Fruit fly (Drosophila melanogaster) whole organism, embryonic: Measurements from ENCODE around the gene CG31855.

Experiments used
- BEAF-32 ChIP-seq: fragments of 200-800 bp; sonication (Bioruptor generic); optimal IDR thresholded peaks from 3 replicates; lab custom pipeline; 2017; ENCODE audit warnings: missing biosample characterization, missing genetic modification characterization, mild to moderate bottlenecking, moderate library complexity, missing genetic modification reagents
- CG11504 ChIP-seq: fragments of 200-800 bp; sonication (Bioruptor generic); optimal IDR thresholded peaks from 3 replicates; lab custom pipeline; 2019; ENCODE audit warnings: missing biosample characterization, mild to moderate bottlenecking, missing genetic modification characterization, moderate library complexity
- CG11695 ChIP-seq: fragments of 200-800 bp; sonication (Bioruptor generic); IDR thresholded peaks from 3 replicates; pipeline ENCODE4 v1.3.6; 2022; ENCODE audit warnings: missing biosample characterization, missing genetic modification characterization
- CG14860 ChIP-seq: fragments of 200-800 bp; sonication (Bioruptor generic); IDR thresholded peaks from 3 replicates; pipeline ENCODE4 v1.3.6; 2022; ENCODE audit warnings: missing biosample characterization, missing genetic modification characterization; ENCODE audit not compliant: partially characterized antibody
- CG15011 ChIP-seq: fragments of 200-800 bp; sonication (Bioruptor generic); optimal IDR thresholded peaks from 3 replicates; lab custom pipeline; 2018; ENCODE audit warnings: missing biosample characterization, mild to moderate bottlenecking, missing genetic modification characterization
- CG15479 ChIP-seq: fragments of 200-800 bp; sonication (Bioruptor generic); optimal IDR thresholded peaks from 3 replicates; lab custom pipeline; 2019; ENCODE audit warnings: missing biosample characterization, mild to moderate bottlenecking, missing genetic modification characterization, moderate library complexity
- CG30403 ChIP-seq: fragments of 200-800 bp; sonication (Bioruptor generic); optimal IDR thresholded peaks from 3 replicates; lab custom pipeline; 2016; ENCODE audit warnings: missing biosample characterization, missing genetic modification characterization
- CG34376 ChIP-seq: fragments of 200-800 bp; sonication (Bioruptor generic); optimal IDR thresholded peaks from 2 replicates; lab custom pipeline; 2018; ENCODE audit warnings: missing biosample characterization, mild to moderate bottlenecking, missing genetic modification characterization
- CG6654 ChIP-seq: fragments of 200-800 bp; sonication (Bioruptor generic); optimal IDR thresholded peaks from 2 replicates; lab custom pipeline; 2017; ENCODE audit warnings: missing biosample characterization, mild to moderate bottlenecking, missing genetic modification characterization
- CG6791 ChIP-seq: fragments of 200-800 bp; sonication (Bioruptor generic); IDR thresholded peaks from 3 replicates; pipeline ENCODE4 v1.3.6; 2022; ENCODE audit warnings: missing biosample characterization, missing genetic modification characterization; ENCODE audit not compliant: partially characterized antibody
- CG9215 ChIP-seq: fragments of 200-800 bp; sonication (Bioruptor generic); IDR thresholded peaks from 2 replicates; pipeline ENCODE4 v1.3.6; 2022; ENCODE audit warnings: missing biosample characterization, missing genetic modification characterization
- CG9817 ChIP-seq: fragments of 200-800 bp; sonication (Bioruptor generic); optimal IDR thresholded peaks from 2 replicates; lab custom pipeline; 2018; ENCODE audit warnings: missing biosample characterization, mild to moderate bottlenecking, missing genetic modification characterization, moderate library complexity
- HHEX ChIP-seq: fragments of 200-800 bp; sonication (Bioruptor generic); optimal IDR thresholded peaks from 3 replicates; lab custom pipeline; 2017; ENCODE audit warnings: missing biosample characterization, mild to moderate bottlenecking, missing genetic modification characterization, missing genetic modification reagents
- Hr39 ChIP-seq: fragments of >200 bp; optimal IDR thresholded peaks from 2 replicates; lab custom pipeline; 2017
- Myb ChIP-seq: fragments of 200-800 bp; sonication (Bioruptor generic); optimal IDR thresholded peaks from 2 replicates; lab custom pipeline; 2016; ENCODE audit warnings: missing biosample characterization, missing genetic modification characterization
- NFAT ChIP-seq: fragments of 200-800 bp; sonication (Bioruptor generic); IDR thresholded peaks from 2 replicates; pipeline ENCODE4 v1.3.6; 2022; ENCODE audit warnings: missing biosample characterization, missing genetic modification characterization
- Nf-YA ChIP-seq: fragments of 200-800 bp; sonication (Bioruptor generic); IDR thresholded peaks from 2 replicates; pipeline ENCODE4 v1.3.6; 2022; ENCODE audit warnings: missing biosample characterization, missing genetic modification characterization
- Oli ChIP-seq: fragments of 200-800 bp; sonication (Bioruptor generic); optimal IDR thresholded peaks from 2 replicates; lab custom pipeline; 2018; ENCODE audit warnings: missing biosample characterization, mild to moderate bottlenecking, missing genetic modification characterization, moderate library complexity
- Poxn ChIP-seq: fragments of 200-800 bp; sonication (Bioruptor generic); IDR thresholded peaks from 2 replicates; pipeline ENCODE4 v1.3.6; 2022; ENCODE audit warnings: missing biosample characterization, missing genetic modification characterization
- Trl ChIP-seq, 3 experiments: fragments of >200 bp in 2 of 3; fragments of 200-800 bp in 1 of 3; sonication (Bioruptor generic) in 1 of 3; optimal IDR thresholded peaks; 2 replicates in 1 of 3; 3 replicates in 2 of 3; lab custom pipeline; 2016 to 2017; ENCODE audit warnings: missing biosample characterization in 1 of 3, missing genetic modification characterization in 1 of 3
- crp ChIP-seq, 2 experiments: fragments of 200-800 bp; sonication (Bioruptor generic); optimal IDR thresholded peaks; 2 replicates in 1 of 2; 3 replicates in 1 of 2; lab custom pipeline; 2017; ENCODE audit warnings: missing biosample characterization in 2 of 2, missing genetic modification characterization in 2 of 2, mild to moderate bottlenecking in 1 of 2, moderate library complexity in 1 of 2
- dmrt99B ChIP-seq: fragments of 200-800 bp; sonication (Bioruptor generic); optimal IDR thresholded peaks from 2 replicates; lab custom pipeline; 2018; ENCODE audit warnings: missing biosample characterization, mild to moderate bottlenecking, missing genetic modification characterization, moderate library complexity
- ewg ChIP-seq: fragments of 200-800 bp; sonication (Bioruptor generic); optimal IDR thresholded peaks from 3 replicates; lab custom pipeline; 2017; ENCODE audit warnings: mild to moderate bottlenecking, missing biosample characterization, missing genetic modification reagents, missing genetic modification characterization
- maf-S ChIP-seq: fragments of 200-800 bp; sonication (Bioruptor generic); optimal IDR thresholded peaks from 2 replicates; lab custom pipeline; 2016; ENCODE audit warnings: missing biosample characterization, missing genetic modification characterization
- nerfin-1 ChIP-seq: fragments of 200-800 bp; sonication (Bioruptor generic); optimal IDR thresholded peaks from 3 replicates; lab custom pipeline; 2019; ENCODE audit warnings: missing biosample characterization, mild to moderate bottlenecking, missing genetic modification characterization, moderate library complexity
- onecut ChIP-seq: fragments of 200-800 bp; sonication (Bioruptor generic); IDR thresholded peaks from 2 replicates; pipeline ENCODE4 v1.3.6; 2022; ENCODE audit warnings: missing biosample characterization, missing genetic modification characterization
- sisA ChIP-seq: fragments of 200-800 bp; sonication (Bioruptor generic); IDR thresholded peaks from 2 replicates; pipeline ENCODE4 v1.3.6; 2022; ENCODE audit warnings: missing biosample characterization, missing genetic modification characterization
- slp2 ChIP-seq: fragments of 200-800 bp; sonication (Bioruptor generic); optimal IDR thresholded peaks from 2 replicates; lab custom pipeline; 2016; ENCODE audit warnings: missing biosample characterization, missing genetic modification characterization
- twi ChIP-seq: fragments of 200-800 bp; optimal IDR thresholded peaks from 2 replicates; lab custom pipeline; 2019; ENCODE audit warnings: missing biosample characterization, mild to moderate bottlenecking, missing genetic modification characterization, moderate library complexity
- wdn ChIP-seq: fragments of 200-800 bp; sonication (Bioruptor generic); IDR thresholded peaks from 2 replicates; pipeline ENCODE4 v1.3.6; 2022; ENCODE audit warnings: missing biosample characterization, missing genetic modification characterization
- z ChIP-seq: fragments of 200-800 bp; sonication (Bioruptor generic); IDR thresholded peaks from 3 replicates; pipeline ENCODE4 v1.3.6; 2022; ENCODE audit warnings: missing biosample characterization, missing genetic modification characterization
- zfh1 ChIP-seq: fragments of 200-800 bp; sonication (Bioruptor generic); IDR thresholded peaks from 3 replicates; pipeline ENCODE4 v1.3.6; 2022; ENCODE audit warnings: missing biosample characterization, missing genetic modification characterization

Gene CG31855

dm6 chr2L:13349237-13349902, 19.6 kb upstream of the CG31855 start (continued):
- TF ChIP-seq CG15479 (GFP tag; lab: Kevin White, UChicago) (no peak), Poxn (GFP tag; lab: Robert Waterston, UW) (no peak), wdn (GFP tag; lab: Robert Waterston, UW) (no peak), CG6654 (GFP tag; lab: Kevin White, UChicago) (no peak), Myb (no peak), CG11504 (tag; lab: Kevin White, UChicago) (no peak), Oli (tag; lab: Kevin White, UChicago) (no peak), sisA (GFP tag; lab: Robert Waterston, UW) (no peak), CG30403 (GFP tag; lab: Kevin White, UChicago) (no peak), maf-S (GFP tag; lab: Kevin White, UChicago) (no peak), CG34376 (GFP tag; lab: Kevin White, UChicago) (no peak), CG15011 (no peak)

dm6 chr2L:13354580-13355347, 14.2 kb upstream of the CG31855 start, which contains the start of gene CG9395:
Gene CG9395 (minus strand): TSS chr2L:13355073.
- TF ChIP-seq CG14860 (GFP tag; lab: Robert Waterston, UW): no peak
- TF ChIP-seq Nf-YA: no peak
- TF ChIP-seq slp2: no peak
- peak; percentile 92 for TF ChIP-seq onecut
- no peak for TF ChIP-seq zfh1 (GFP tag; lab: Robert Waterston, UW)
- TF ChIP-seq crp (GFP tag; optimal IDR thresholded peaks at IDR 0.05; lab: Kevin White, UChicago): peak in 1 of 2 experiments; percentile 62
- peak; percentile 20 to 31 for TF ChIP-seq Trl (optimal IDR thresholded peaks at IDR 0.05; lab: Kevin White, UChicago)
- no peak for TF ChIP-seq Trl (GFP tag; optimal IDR thresholded peaks at IDR 0.05; lab: Kevin White, UChicago)
- TF ChIP-seq ewg (GFP tag; lab: Kevin White, UChicago): peak; percentile 93

dm6 chr2L:13361465-13361864, 7.5 kb upstream of the CG31855 start, which contains the start of gene CG9377:
Gene CG9377 (minus strand): TSS chr2L:13361565.
- no peak for TF ChIP-seq CG9817
- TF ChIP-seq, all 482 proteins: peak for 0

- TF ChIP-seq twi (tag; lab: Kevin White, UChicago) (no peak), HHEX (GFP tag; lab: Kevin White, UChicago) (no peak), dmrt99B (tag; lab: Kevin White, UChicago) (no peak), z (peak; percentile 98), CG9817 (no peak), NFAT (no peak), BEAF-32 (no peak), CG6791 (GFP tag; lab: Robert Waterston, UW) (peak; percentile 16; the same call in 1 of the 3 replicates), CG9215 (GFP tag; lab: Robert Waterston, UW) (no peak), CG11695 (GFP tag; lab: Robert Waterston, UW) (no peak), CG30403 (GFP tag; lab: Kevin White, UChicago) (no peak), nerfin-1 (tag; lab: Kevin White, UChicago) (no peak), Hr39 (no peak)
Observed at dm6 chr2L:13362953-13363352, 6.1 kb upstream of the CG31855 start.
